Worm (Caenorhabditis elegans): ENCODE data around the gene T28A11.19.

The T28A11.19 gene

ce11 chrV:3315308-3315707, 46.0 kb upstream of the T28A11.19 start, which contains the start of gene arrd-19 (continued):
- TF ChIP-seq nhr-6 (tag; optimal IDR thresholded peaks at IDR 0.05): peak; percentile 57
- no peak for TF ChIP-seq nhr-76 (tag; optimal IDR thresholded peaks at IDR 0.05)
- no peak for TF ChIP-seq ceh-44 (GFP tag; IDR thresholded peaks at IDR 0.05)
- peak; percentile 32 for TF ChIP-seq pqm-1 (tag; optimal IDR thresholded peaks at IDR 0.05)
- TF ChIP-seq spr-1 (tag; optimal IDR thresholded peaks at IDR 0.05): no peak
- no peak for TF ChIP-seq skn-1 (tag; optimal IDR thresholded peaks at IDR 0.05)
- TF ChIP-seq arid-1 (GFP tag; conservative IDR thresholded peaks at IDR 0.05): peak; percentile 67; the same call in 1 of the 2 replicates
- peak; percentile 58 for TF ChIP-seq hlh-30 (tag; optimal IDR thresholded peaks at IDR 0.05; ENCODE audit: insufficient read depth)
- TF ChIP-seq T26A8.4 (GFP tag; IDR thresholded peaks at IDR 0.05): no peak
- TF ChIP-seq nhr-10 (tag; optimal IDR thresholded peaks at IDR 0.05): no peak
- peak; percentile 61; the same call in 1 of the 2 replicates for TF ChIP-seq ceh-20 (GFP tag; IDR thresholded peaks at IDR 0.05)
- TF ChIP-seq T20F7.1 (GFP tag; optimal IDR thresholded peaks at IDR 0.05): no peak
- no peak for TF ChIP-seq nhr-41 (GFP tag; IDR thresholded peaks at IDR 0.05)
- peak; percentile 92 for TF ChIP-seq dmd-6 (GFP tag; IDR thresholded peaks at IDR 0.05)
- peak; percentile 72 for TF ChIP-seq fkh-10 (GFP tag; optimal IDR thresholded peaks at IDR 0.05)
- no peak for TF ChIP-seq pha-4 (GFP tag; IDR thresholded peaks at IDR 0.05)
- peak; percentile 54 for TF ChIP-seq pha-4 (tag; optimal IDR thresholded peaks at IDR 0.05)
- no peak for TF ChIP-seq attf-4 (tag; optimal IDR thresholded peaks at IDR 0.05)
- no peak for TF ChIP-seq lin-39 (tag; optimal IDR thresholded peaks at IDR 0.05)
- no peak for TF ChIP-seq zfp-2 (tag; optimal IDR thresholded peaks at IDR 0.05)
- TF ChIP-seq Y75B8A.6 (GFP tag; IDR thresholded peaks at IDR 0.05): no peak
- no peak for TF ChIP-seq zip-11 (GFP tag; IDR thresholded peaks at IDR 0.05)
- TF ChIP-seq madf-5 (GFP tag; IDR thresholded peaks at IDR 0.05): no peak
- TF ChIP-seq nhr-28 (tag; optimal IDR thresholded peaks at IDR 0.05): peak; percentile 90
- no peak for TF ChIP-seq daf-19 (GFP tag; conservative IDR thresholded peaks at IDR 0.05)
- TF ChIP-seq hif-1 (tag; optimal IDR thresholded peaks at IDR 0.05): peak in 1 of 2 experiments; percentile 64
- TF ChIP-seq D1046.2 (GFP tag; IDR thresholded peaks at IDR 0.05): no peak
- no peak for TF ChIP-seq lim-7 (GFP tag; IDR thresholded peaks at IDR 0.05)
- peak; percentile 90 for TF ChIP-seq nhr-48 (tag; optimal IDR thresholded peaks at IDR 0.05)
- no peak for TF ChIP-seq cey-2 (tag; optimal IDR thresholded peaks at IDR 0.05; ENCODE audit: borderline replicate concordance, insufficient read depth)
- no peak for TF ChIP-seq unc-39 (tag; optimal IDR thresholded peaks at IDR 0.05)
- no peak for TF ChIP-seq egl-27 (tag; optimal IDR thresholded peaks at IDR 0.05)
- no peak for TF ChIP-seq madf-9 (GFP tag; conservative IDR thresholded peaks at IDR 0.05)
- TF ChIP-seq nhr-25 (tag; optimal IDR thresholded peaks at IDR 0.05; ENCODE audit: borderline replicate concordance, insufficient read depth): peak; percentile 53
- peak; percentile 5 for TF ChIP-seq zip-2 (tag; optimal IDR thresholded peaks at IDR 0.05)
- no peak; the same call in 1 of the 2 replicates for TF ChIP-seq vab-7 (GFP tag; IDR thresholded peaks at IDR 0.05)
- TF ChIP-seq zfp-3 (GFP tag; conservative IDR thresholded peaks at IDR 0.05): no peak
- TF ChIP-seq daf-8 (GFP tag; IDR thresholded peaks at IDR 0.05): no peak
- TF ChIP-seq ceh-62 (tag; optimal IDR thresholded peaks at IDR 0.05): no peak
- no peak for TF ChIP-seq ces-1 (GFP tag; optimal IDR thresholded peaks at IDR 0.05)
- peak; percentile 80 for TF ChIP-seq mes-2 (tag; optimal IDR thresholded peaks at IDR 0.05; ENCODE audit: poor library complexity, severe bottlenecking)
- peak; percentile 93 for TF ChIP-seq hmg-1.1 (GFP tag; IDR thresholded peaks at IDR 0.05)
- TF ChIP-seq ztf-11 (tag; optimal IDR thresholded peaks at IDR 0.05): no peak
- TF ChIP-seq dmd-8 (GFP tag; IDR thresholded peaks at IDR 0.05): no peak
- no peak for TF ChIP-seq ceh-28 (tag; optimal IDR thresholded peaks at IDR 0.05)
- TF ChIP-seq tag-97 (GFP tag; IDR thresholded peaks at IDR 0.05): no peak
- no peak for TF ChIP-seq snpc-4 (tag; optimal IDR thresholded peaks at IDR 0.05)
- TF ChIP-seq fos-1 (tag; optimal IDR thresholded peaks at IDR 0.05): no peak
- TF ChIP-seq daf-16 (GFP tag; optimal IDR thresholded peaks at IDR 0.05): peak in 1 of 2 experiments; percentile 5
- peak; percentile 62 for TF ChIP-seq daf-16 (tag; optimal IDR thresholded peaks at IDR 0.05)
- TF ChIP-seq Y48G9A.11 (GFP tag; IDR thresholded peaks at IDR 0.05): no peak
- peak; percentile 41 for TF ChIP-seq F37D6.2 (tag; optimal IDR thresholded peaks at IDR 0.05)

Data from whole organism, L4 larva.